Worm (Caenorhabditis elegans): ENCODE results near the gene H01M10.2.

DNA sequence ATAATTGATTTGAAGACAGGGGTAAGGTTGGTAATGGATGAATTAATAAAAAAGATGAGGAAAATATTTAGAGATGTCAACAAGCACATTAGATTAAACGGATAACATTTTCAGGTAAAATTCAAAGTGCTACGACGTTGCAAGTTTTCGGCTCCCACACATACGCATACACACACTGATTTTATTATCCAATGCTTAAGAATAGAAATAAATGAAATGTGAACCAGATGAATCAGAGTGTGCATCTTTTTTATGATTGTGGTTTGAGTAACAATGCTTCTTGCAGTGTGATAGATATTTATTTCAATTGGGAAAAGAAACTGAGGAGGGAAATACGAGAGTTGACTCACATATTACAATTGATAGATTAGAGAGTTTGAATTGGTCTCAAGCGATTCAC lies 46.8 kb downstream of the H01M10.2 start:
- TF ChIP-seq unc-86 (tag; optimal IDR thresholded peaks at IDR 0.05) (no peak), nfya-1 (tag; optimal IDR thresholded peaks at IDR 0.05) (no peak), ceh-31 (tag; optimal IDR thresholded peaks at IDR 0.05) (no peak)

All from whole organism, late embryonic.